Worm (Caenorhabditis elegans) whole organism, mixed stage, embryonic: ENCODE results near the gene chst-1.

Experiments used
- M03D4.4 ChIP-seq: sonication (generic microtip); optimal IDR thresholded peaks from 2 replicates; lab custom pipeline; 2017; ENCODE audit warnings: mild to moderate bottlenecking, missing genetic modification characterization, missing compliant biosample characterization
- bed-3 ChIP-seq: fragments of 200-800 bp; sonication (Bioruptor generic); optimal IDR thresholded peaks from 3 replicates; lab custom pipeline; 2018; ENCODE audit warnings: mild to moderate bottlenecking, missing genetic modification characterization, moderate library complexity, missing compliant biosample characterization
- blmp-1 ChIP-seq: fragments of 150-350 bp; optimal IDR thresholded peaks from 2 replicates; lab custom pipeline; 2014; ENCODE audit warnings: missing biosample characterization, missing genetic modification characterization
- ceh-39 ChIP-seq: fragments of 150-350 bp; optimal IDR thresholded peaks from 2 replicates; lab custom pipeline; 2014; ENCODE audit warnings: missing biosample characterization, missing genetic modification characterization
- ceh-43 ChIP-seq: fragments of 200-800 bp; sonication (Bioruptor generic); optimal IDR thresholded peaks from 2 replicates; lab custom pipeline; 2018; ENCODE audit warnings: mild to moderate bottlenecking, missing genetic modification characterization, moderate library complexity, missing compliant biosample characterization
- ceh-83 ChIP-seq: fragments of 200-800 bp; sonication (Bioruptor generic); optimal IDR thresholded peaks from 2 replicates; lab custom pipeline; 2018; ENCODE audit warnings: mild to moderate bottlenecking, missing genetic modification characterization, missing compliant biosample characterization
- ces-1 ChIP-seq: fragments of 150-350 bp; optimal IDR thresholded peaks from 2 replicates; lab custom pipeline; 2014; ENCODE audit warnings: missing biosample characterization, missing genetic modification reagents, missing genetic modification characterization
- cnd-1 ChIP-seq: fragments of 200-800 bp; sonication (Bioruptor generic); optimal IDR thresholded peaks from 2 replicates; lab custom pipeline; 2018; ENCODE audit warnings: mild to moderate bottlenecking, missing genetic modification characterization, missing compliant biosample characterization
- drap-1 ChIP-seq: fragments of 200-800 bp; sonication (Bioruptor generic); optimal IDR thresholded peaks from 3 replicates; lab custom pipeline; 2018; ENCODE audit warnings: mild to moderate bottlenecking, missing genetic modification characterization, missing compliant biosample characterization
- elt-1 ChIP-seq: sonication (generic microtip); optimal IDR thresholded peaks from 2 replicates; lab custom pipeline; 2017; ENCODE audit warnings: missing genetic modification characterization, mild to moderate bottlenecking, missing compliant biosample characterization, antibody characterized with exemption, moderate library complexity, borderline replicate concordance; ENCODE audit not compliant: insufficient read depth
- elt-3 ChIP-seq: fragments of 150-350 bp; optimal IDR thresholded peaks from 2 replicates; lab custom pipeline; 2014; ENCODE audit warnings: missing biosample characterization, missing genetic modification characterization
- flh-1 ChIP-seq: fragments of 200-800 bp; sonication (Bioruptor generic); optimal IDR thresholded peaks from 2 replicates; lab custom pipeline; 2018; ENCODE audit warnings: mild to moderate bottlenecking, missing genetic modification characterization, moderate library complexity, missing compliant biosample characterization
- ham-2 ChIP-seq: fragments of 200-800 bp; sonication (Bioruptor generic); optimal IDR thresholded peaks from 2 replicates; lab custom pipeline; 2018; ENCODE audit warnings: mild to moderate bottlenecking, missing genetic modification characterization, missing compliant biosample characterization
- hlh-1 ChIP-seq: fragments of 150-350 bp; optimal IDR thresholded peaks from 2 replicates; lab custom pipeline; 2014; ENCODE audit warnings: missing biosample characterization, missing genetic modification reagents, missing genetic modification characterization
- lin-13 ChIP-seq: fragments of 150-350 bp; optimal IDR thresholded peaks from 2 replicates; lab custom pipeline; 2014; ENCODE audit warnings: missing biosample characterization, missing genetic modification characterization
- lin-32 ChIP-seq: fragments of 200-800 bp; sonication (Bioruptor generic); optimal IDR thresholded peaks from 2 replicates; lab custom pipeline; 2018; ENCODE audit warnings: mild to moderate bottlenecking, missing genetic modification characterization, missing compliant biosample characterization
- lsy-2 ChIP-seq: fragments of 150-350 bp; optimal IDR thresholded peaks from 2 replicates; lab custom pipeline; 2014; ENCODE audit warnings: missing biosample characterization, missing genetic modification characterization
- mab-5 ChIP-seq: fragments of 150-350 bp; optimal IDR thresholded peaks from 2 replicates; lab custom pipeline; 2014; ENCODE audit warnings: missing biosample characterization, missing genetic modification characterization
- mep-1 ChIP-seq: fragments of 150-350 bp; optimal IDR thresholded peaks from 2 replicates; lab custom pipeline; 2017; ENCODE audit warnings: missing biosample characterization, missing genetic modification reagents, missing genetic modification characterization, inconsistent platforms
- mls-2 ChIP-seq: sonication (generic microtip); optimal IDR thresholded peaks from 2 replicates; lab custom pipeline; 2016; ENCODE audit warnings: mild to moderate bottlenecking, missing genetic modification characterization, moderate library complexity, missing compliant biosample characterization
- nhr-12 ChIP-seq: fragments of 150-350 bp; optimal IDR thresholded peaks from 2 replicates; lab custom pipeline; 2014; ENCODE audit warnings: missing biosample characterization, missing genetic modification characterization
- nhr-2 ChIP-seq: fragments of 150-350 bp; optimal IDR thresholded peaks from 2 replicates; lab custom pipeline; 2014; ENCODE audit warnings: missing biosample characterization, missing genetic modification characterization
- nhr-237 ChIP-seq: fragments of 150-350 bp; optimal IDR thresholded peaks from 2 replicates; lab custom pipeline; 2014; ENCODE audit warnings: missing biosample characterization, missing genetic modification characterization
- nhr-28 ChIP-seq: fragments of 150-350 bp; optimal IDR thresholded peaks from 2 replicates; lab custom pipeline; 2014; ENCODE audit warnings: missing biosample characterization, missing genetic modification characterization
- nhr-76 ChIP-seq: sonication (generic microtip); optimal IDR thresholded peaks from 2 replicates; lab custom pipeline; 2017; ENCODE audit warnings: missing biosample characterization, missing genetic modification characterization
- pha-4 ChIP-seq: fragments of 150-350 bp; optimal IDR thresholded peaks from 2 replicates; lab custom pipeline; 2018; ENCODE audit warnings: missing biosample characterization, missing genetic modification reagents, missing genetic modification characterization
- sem-2 ChIP-seq: fragments of 200-800 bp; sonication (Bioruptor generic); optimal IDR thresholded peaks from 2 replicates; lab custom pipeline; 2018; ENCODE audit warnings: mild to moderate bottlenecking, missing genetic modification characterization, missing compliant biosample characterization
- snpc-4 ChIP-seq: fragments of 150-350 bp; optimal IDR thresholded peaks from 2 replicates; lab custom pipeline; 2014; ENCODE audit warnings: missing biosample characterization, missing genetic modification characterization
- sptf-1 ChIP-seq: sonication (generic microtip); optimal IDR thresholded peaks from 2 replicates; lab custom pipeline; 2017; ENCODE audit warnings: mild to moderate bottlenecking, missing genetic modification characterization, moderate library complexity, missing compliant biosample characterization
- tbx-8 ChIP-seq: fragments of 200-800 bp; sonication (Bioruptor generic); optimal IDR thresholded peaks from 2 replicates; lab custom pipeline; 2018; ENCODE audit warnings: mild to moderate bottlenecking, missing genetic modification characterization, moderate library complexity, missing compliant biosample characterization
- unc-120 ChIP-seq: sonication (generic microtip); optimal IDR thresholded peaks from 2 replicates; lab custom pipeline; 2017; ENCODE audit warnings: missing genetic modification characterization, missing compliant biosample characterization; ENCODE audit not compliant: poor library complexity, severe bottlenecking
- unc-39 ChIP-seq: fragments of 150-350 bp; optimal IDR thresholded peaks from 2 replicates; lab custom pipeline; 2014; ENCODE audit warnings: missing biosample characterization, missing genetic modification characterization
- unc-62 ChIP-seq: fragments of 150-350 bp; optimal IDR thresholded peaks from 2 replicates; lab custom pipeline; 2014; ENCODE audit warnings: missing biosample characterization, missing genetic modification reagents, missing genetic modification characterization
- zip-8 ChIP-seq: fragments of 150-350 bp; optimal IDR thresholded peaks from 2 replicates; lab custom pipeline; 2014; ENCODE audit warnings: missing biosample characterization, missing genetic modification characterization
- ztf-11 ChIP-seq: fragments of 150-350 bp; optimal IDR thresholded peaks from 2 replicates; lab custom pipeline; 2014; ENCODE audit warnings: missing biosample characterization, missing genetic modification characterization

Gene chst-1

ce11 chrII:8086803-8087202 is 20.0 kb downstream of the chst-1 start, which contains the start of gene K02C4.3:
TSS of gene K02C4.3 (minus strand) at chrII:8086853.
- TF ChIP-seq mep-1 = peak; percentile 60
- TF ChIP-seq tbx-8 = no peak
- TF ChIP-seq lsy-2 (tag; lab: Kevin White, UChicago) = peak; percentile 63
- TF ChIP-seq, all 35 proteins: peak for 2

DNA sequence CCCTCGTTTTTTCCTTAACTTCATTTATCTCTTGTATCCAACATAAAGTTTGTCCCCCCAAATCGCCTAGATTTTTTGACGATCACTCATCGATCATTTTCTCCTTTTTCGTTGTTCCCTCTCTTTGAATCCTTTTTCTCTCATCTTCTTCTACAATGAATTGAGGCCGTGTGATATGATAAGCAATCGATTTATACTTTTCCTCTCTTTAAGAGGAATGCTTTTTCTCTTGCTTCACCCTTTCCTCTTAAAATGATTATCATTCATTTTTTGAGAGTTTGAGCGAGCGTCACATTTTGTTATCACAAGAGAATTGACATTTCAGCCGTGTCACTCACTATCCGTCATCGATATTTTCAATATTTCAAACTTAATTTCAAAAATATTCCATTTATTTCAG is 28.7 kb downstream of the chst-1 start, which contains the start of gene K02C4.5:
Gene K02C4.5, plus strand, starts transcription at position 395 of the 400 bp plus-strand sequence.
- TF ChIP-seq zip-8 (tag; lab: Kevin White, UChicago) (no peak), elt-1 (tag; lab: Kevin White, UChicago) (no peak), elt-3 (tag; lab: Kevin White, UChicago) (no peak), blmp-1 (tag; lab: Kevin White, UChicago) (no peak), cnd-1 (tag; lab: Kevin White, UChicago) (no peak), ceh-83 (no peak), unc-120 (no peak), unc-62 (GFP tag; lab: Kevin White, UChicago) (no peak), nhr-237 (tag; lab: Kevin White, UChicago) (no peak), ceh-43 (no peak), bed-3 (GFP tag; lab: Kevin White, UChicago) (no peak), flh-1 (GFP tag; lab: Kevin White, UChicago) (no peak)

DNA sequence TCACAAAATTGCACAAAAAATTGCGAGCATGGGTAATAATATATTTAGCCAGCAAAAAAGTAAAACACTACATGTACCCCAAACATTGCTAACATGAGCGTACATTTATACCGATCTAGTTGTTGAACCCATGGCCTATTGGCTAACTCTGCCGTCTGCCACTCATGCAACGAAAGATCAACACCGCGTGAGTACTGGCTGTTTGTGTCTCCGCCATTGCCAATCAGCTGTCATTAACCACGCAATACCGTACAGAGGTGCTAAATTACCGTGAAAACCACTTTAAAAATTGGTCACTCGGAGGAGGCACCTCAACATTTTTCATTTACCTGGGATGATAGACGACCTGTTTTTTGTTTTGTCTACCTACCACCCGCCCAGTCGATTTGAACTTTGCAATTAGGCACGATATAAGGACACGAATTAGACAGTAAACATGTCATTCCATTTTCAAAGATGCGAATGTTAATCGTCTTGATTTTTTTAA is 31.4 kb downstream of the chst-1 start, which contains the start of gene K02C4.2:
Gene K02C4.2, plus strand, starts transcription at position 437 of the 487 bp plus-strand sequence.
- TF ChIP-seq lin-13 (peak; percentile 20), ceh-39 (tag; lab: Kevin White, UChicago) (no peak), unc-62 (GFP tag; lab: Kevin White, UChicago) (peak; percentile 22), blmp-1 (tag; lab: Kevin White, UChicago) (no peak), ztf-11 (no peak), hlh-1 (tag; lab: Kevin White, UChicago) (peak; percentile 8), sptf-1 (tag; lab: Kevin White, UChicago) (no peak), unc-120 (peak; percentile 20), ces-1 (no peak), nhr-12 (no peak), zip-8 (tag; lab: Kevin White, UChicago) (peak; percentile 23), tbx-8 (peak; percentile 59), lsy-2 (tag; lab: Kevin White, UChicago) (no peak), mab-5 (tag; lab: Kevin White, UChicago) (no peak), M03D4.4 (peak; percentile 79), elt-3 (tag; lab: Kevin White, UChicago) (no peak), snpc-4 (tag; lab: Kevin White, UChicago) (no peak), ham-2 (GFP tag; lab: Kevin White, UChicago) (peak; percentile 73), nhr-237 (tag; lab: Kevin White, UChicago) (no peak), lin-32 (peak; percentile 76), nhr-28 (tag; lab: Kevin White, UChicago) (no peak), bed-3 (GFP tag; lab: Kevin White, UChicago) (peak; percentile 12), unc-39 (tag; lab: Kevin White, UChicago) (no peak), ceh-83 (peak; percentile 89), flh-1 (GFP tag; lab: Kevin White, UChicago) (peak; percentile 59), mls-2 (peak; percentile 81), ceh-43 (peak; percentile 63), nhr-76 (tag; lab: Kevin White, UChicago) (no peak), sem-2 (GFP tag; lab: Kevin White, UChicago) (peak; percentile 76), drap-1 (GFP tag; lab: Kevin White, UChicago) (peak; percentile 86), elt-1 (tag; lab: Kevin White, UChicago) (no peak), pha-4 (tag; lab: Kevin White, UChicago) (peak; percentile 55), mep-1 (peak; percentile 12), nhr-2 (tag; lab: Kevin White, UChicago) (no peak), cnd-1 (tag; lab: Kevin White, UChicago) (peak; percentile 86)

DNA sequence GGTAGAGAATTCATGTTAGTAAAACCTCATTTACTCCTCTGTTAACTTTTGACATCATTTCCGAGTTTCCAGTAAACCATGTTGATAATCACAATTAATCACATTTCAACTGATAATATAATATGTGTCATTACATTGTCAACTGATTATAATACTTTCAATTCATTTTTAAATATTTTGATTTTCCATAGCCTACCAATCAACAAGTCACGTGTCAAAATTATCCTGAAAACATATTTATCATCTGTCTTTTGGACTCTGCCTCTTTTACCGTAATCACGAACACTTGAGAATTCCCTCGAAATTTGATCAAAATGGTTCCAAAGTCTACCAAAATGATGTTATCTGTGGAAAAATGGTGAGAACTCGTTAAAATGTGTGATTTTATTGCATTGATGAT is 32.7 kb downstream of the chst-1 start:
- TF ChIP-seq nhr-76 (tag; lab: Kevin White, UChicago) (no peak), zip-8 (tag; lab: Kevin White, UChicago) (no peak), mab-5 (tag; lab: Kevin White, UChicago) (no peak), hlh-1 (tag; lab: Kevin White, UChicago) (no peak), snpc-4 (tag; lab: Kevin White, UChicago) (no peak), M03D4.4 (no peak), lin-13 (no peak)
- TF ChIP-seq, all 35 proteins: peak for 0
